Fruit fly (Drosophila melanogaster) whole organism, embryonic: ENCODE results near the gene CG31549.

Source experiments
- ATbp ChIP-seq: fragments of 200-800 bp; sonication (Bioruptor generic); optimal IDR thresholded peaks from 2 replicates; lab custom pipeline; 2017; ENCODE audit warnings: missing biosample characterization, mild to moderate bottlenecking, missing genetic modification characterization, missing genetic modification reagents
- Abd-B ChIP-seq: fragments of 200-800 bp; sonication (Bioruptor generic); optimal IDR thresholded peaks from 2 replicates; lab custom pipeline; 2018; ENCODE audit warnings: missing biosample characterization, mild to moderate bottlenecking, missing genetic modification characterization, moderate library complexity
- CG1024 ChIP-seq: fragments of 200-800 bp; sonication (Bioruptor generic); IDR thresholded peaks from 2 replicates; pipeline ENCODE4 v1.3.6; 2022; ENCODE audit warnings: missing biosample characterization, missing genetic modification characterization
- CG10274 ChIP-seq: fragments of 200-800 bp; sonication (Bioruptor generic); optimal IDR thresholded peaks from 3 replicates; lab custom pipeline; 2017; ENCODE audit warnings: missing biosample characterization, mild to moderate bottlenecking, missing genetic modification characterization
- CG10543 ChIP-seq: fragments of 200-800 bp; sonication (Bioruptor generic); optimal IDR thresholded peaks from 3 replicates; lab custom pipeline; 2017; ENCODE audit warnings: missing biosample characterization, mild to moderate bottlenecking, missing genetic modification characterization, moderate library complexity
- CG10565 ChIP-seq: fragments of 200-800 bp; sonication (Bioruptor generic); optimal IDR thresholded peaks from 3 replicates; lab custom pipeline; 2016; ENCODE audit warnings: missing biosample characterization, mild to moderate bottlenecking, missing genetic modification characterization
- CG11695 ChIP-seq: fragments of 200-800 bp; sonication (Bioruptor generic); IDR thresholded peaks from 3 replicates; pipeline ENCODE4 v1.3.6; 2022; ENCODE audit warnings: missing biosample characterization, missing genetic modification characterization
- CG12299 ChIP-seq: fragments of 200-800 bp; sonication (Bioruptor generic); optimal IDR thresholded peaks from 2 replicates; lab custom pipeline; 2018; ENCODE audit warnings: missing biosample characterization, mild to moderate bottlenecking, missing genetic modification characterization
- CG13894 ChIP-seq: fragments of 200-800 bp; sonication (Bioruptor generic); optimal IDR thresholded peaks from 3 replicates; lab custom pipeline; 2018; ENCODE audit warnings: missing biosample characterization, mild to moderate bottlenecking, missing genetic modification characterization, moderate library complexity
- CG14710 ChIP-seq: fragments of 200-800 bp; sonication (Bioruptor generic); optimal IDR thresholded peaks from 3 replicates; lab custom pipeline; 2019; ENCODE audit warnings: missing biosample characterization, mild to moderate bottlenecking, missing genetic modification characterization, moderate library complexity
- CG15514 ChIP-seq: fragments of 200-800 bp; sonication (Bioruptor generic); optimal IDR thresholded peaks from 3 replicates; lab custom pipeline; 2017; ENCODE audit warnings: missing biosample characterization, missing genetic modification characterization, mild to moderate bottlenecking, moderate library complexity, missing genetic modification reagents
- CG1603 ChIP-seq: fragments of 200-800 bp; sonication (Bioruptor generic); optimal IDR thresholded peaks from 2 replicates; lab custom pipeline; 2019; ENCODE audit warnings: missing biosample characterization, mild to moderate bottlenecking, missing genetic modification characterization, moderate library complexity
- CG17802 ChIP-seq: fragments of 200-800 bp; sonication (Bioruptor generic); optimal IDR thresholded peaks from 2 replicates; lab custom pipeline; 2018; ENCODE audit warnings: missing biosample characterization, mild to moderate bottlenecking, missing genetic modification characterization, moderate library complexity
- CG18619 ChIP-seq: fragments of 200-800 bp; sonication (Bioruptor generic); optimal IDR thresholded peaks from 3 replicates; lab custom pipeline; 2017; ENCODE audit warnings: missing biosample characterization, mild to moderate bottlenecking, missing genetic modification characterization
- CG2120 ChIP-seq: fragments of 200-800 bp; sonication (Bioruptor generic); optimal IDR thresholded peaks from 3 replicates; lab custom pipeline; 2016; ENCODE audit warnings: missing biosample characterization, missing genetic modification characterization
- CG2712 ChIP-seq: fragments of 200-800 bp; optimal IDR thresholded peaks from 3 replicates; lab custom pipeline; 2019; ENCODE audit warnings: missing biosample characterization, mild to moderate bottlenecking, missing genetic modification characterization, moderate library complexity
- CG30020 ChIP-seq: fragments of 200-800 bp; optimal IDR thresholded peaks from 2 replicates; lab custom pipeline; 2019; ENCODE audit warnings: missing biosample characterization, mild to moderate bottlenecking, missing genetic modification characterization, moderate library complexity
- CG3407 ChIP-seq: fragments of 200-800 bp; sonication (Bioruptor generic); optimal IDR thresholded peaks from 2 replicates; lab custom pipeline; 2018; ENCODE audit warnings: missing biosample characterization, mild to moderate bottlenecking, missing genetic modification characterization
- CG3726 ChIP-seq: fragments of 200-800 bp; sonication (Bioruptor generic); IDR thresholded peaks from 3 replicates; pipeline ENCODE4, ENCODE4 v1.3.6; 2022; ENCODE audit warnings: missing biosample characterization, missing genetic modification characterization
- CG7372 ChIP-seq: fragments of 200-800 bp; sonication (Bioruptor generic); IDR thresholded peaks from 2 replicates; pipeline ENCODE4 v1.3.6; 2022; ENCODE audit warnings: missing biosample characterization, missing genetic modification characterization
- CG9797 ChIP-seq: fragments of 200-800 bp; sonication (Bioruptor generic); optimal IDR thresholded peaks from 3 replicates; lab custom pipeline; 2018; ENCODE audit warnings: missing biosample characterization, mild to moderate bottlenecking, missing genetic modification characterization
- Camta ChIP-seq: fragments of 200-800 bp; sonication (Bioruptor generic); optimal IDR thresholded peaks from 2 replicates; lab custom pipeline; 2016; ENCODE audit warnings: missing biosample characterization, missing genetic modification characterization
- Chrac-16 ChIP-seq: fragments of 200-800 bp; sonication (Bioruptor generic); optimal IDR thresholded peaks from 3 replicates; lab custom pipeline; 2016; ENCODE audit warnings: missing biosample characterization, missing genetic modification characterization
- D19A ChIP-seq: fragments of 200-800 bp; optimal IDR thresholded peaks from 3 replicates; lab custom pipeline; 2019; ENCODE audit warnings: missing biosample characterization, mild to moderate bottlenecking, missing genetic modification characterization, moderate library complexity
- Deaf1 ChIP-seq: fragments of 200-800 bp; optimal IDR thresholded peaks from 3 replicates; lab custom pipeline; 2019; ENCODE audit warnings: missing biosample characterization, mild to moderate bottlenecking, missing genetic modification characterization, moderate library complexity
- Dll ChIP-seq: fragments of 200-800 bp; sonication (Bioruptor generic); IDR thresholded peaks from 4 replicates; pipeline ENCODE4 v1.3.6; 2022; ENCODE audit warnings: missing biosample characterization, missing genetic modification characterization; ENCODE audit not compliant: partially characterized antibody
- HHEX ChIP-seq: fragments of 200-800 bp; sonication (Bioruptor generic); optimal IDR thresholded peaks from 3 replicates; lab custom pipeline; 2017; ENCODE audit warnings: missing biosample characterization, mild to moderate bottlenecking, missing genetic modification characterization, missing genetic modification reagents
- HLHmδ ChIP-seq: fragments of 200-800 bp; sonication (Bioruptor generic); optimal IDR thresholded peaks from 2 replicates; lab custom pipeline; 2018; ENCODE audit warnings: missing biosample characterization, mild to moderate bottlenecking, missing genetic modification characterization, moderate library complexity
- Hr3 ChIP-seq: fragments of 200-800 bp; sonication (Bioruptor generic); optimal IDR thresholded peaks from 3 replicates; lab custom pipeline; 2016; ENCODE audit warnings: missing biosample characterization, missing genetic modification characterization
- Lhr ChIP-seq: fragments of 200-800 bp; sonication (Bioruptor generic); optimal IDR thresholded peaks from 3 replicates; lab custom pipeline; 2017; ENCODE audit warnings: mild to moderate bottlenecking, missing biosample characterization, missing genetic modification reagents, missing genetic modification characterization
- Meics ChIP-seq: fragments of 200-800 bp; sonication (Bioruptor generic); optimal IDR thresholded peaks from 2 replicates; lab custom pipeline; 2017; ENCODE audit warnings: missing biosample characterization, mild to moderate bottlenecking, missing genetic modification characterization
- Ptx1 ChIP-seq: fragments of 200-800 bp; sonication (Bioruptor generic); IDR thresholded peaks from 2 replicates; pipeline ENCODE4 v1.3.6; 2022; ENCODE audit warnings: missing biosample characterization, missing genetic modification characterization
- Scr ChIP-seq: fragments of 200-800 bp; sonication (Bioruptor generic); IDR thresholded peaks from 2 replicates; pipeline ENCODE4 v1.3.6; 2022; ENCODE audit warnings: missing biosample characterization, missing genetic modification characterization; ENCODE audit not compliant: partially characterized antibody
- YL-1 ChIP-seq: fragments of 200-800 bp; sonication (Bioruptor generic); optimal IDR thresholded peaks from 3 replicates; lab custom pipeline; 2017; ENCODE audit warnings: missing biosample characterization, mild to moderate bottlenecking, missing genetic modification characterization
- ab ChIP-seq: fragments of 200-800 bp; sonication (Bioruptor generic); optimal IDR thresholded peaks from 2 replicates; lab custom pipeline; 2016; ENCODE audit warnings: missing biosample characterization, missing genetic modification characterization
- az2 ChIP-seq: fragments of 200-800 bp; sonication (Bioruptor generic); optimal IDR thresholded peaks from 3 replicates; lab custom pipeline; 2016; ENCODE audit warnings: missing biosample characterization, missing genetic modification characterization
- bsh ChIP-seq, 2 experiments: fragments of 200-800 bp; sonication (Bioruptor generic); optimal IDR thresholded peaks; 2 replicates each; lab custom pipeline; 2017 to 2018; ENCODE audit warnings: mild to moderate bottlenecking in 2 of 2, missing biosample characterization in 2 of 2, missing genetic modification characterization in 2 of 2, moderate library complexity in 1 of 2
- croc ChIP-seq: fragments of 200-800 bp; sonication (Bioruptor generic); conservative IDR thresholded peaks from 3 replicates; pipeline ENCODE4 v1.3.6; 2022; ENCODE audit warnings: missing biosample characterization, missing genetic modification characterization
- ems ChIP-seq: fragments of 200-800 bp; sonication (Bioruptor generic); optimal IDR thresholded peaks from 3 replicates; lab custom pipeline; 2016; ENCODE audit warnings: missing biosample characterization, missing genetic modification characterization
- en ChIP-seq: fragments of 200-800 bp; sonication (Bioruptor generic); optimal IDR thresholded peaks from 2 replicates; lab custom pipeline; 2016; ENCODE audit warnings: missing biosample characterization, missing genetic modification characterization
- ewg ChIP-seq: fragments of 200-800 bp; sonication (Bioruptor generic); optimal IDR thresholded peaks from 3 replicates; lab custom pipeline; 2017; ENCODE audit warnings: mild to moderate bottlenecking, missing biosample characterization, missing genetic modification reagents, missing genetic modification characterization
- ftz-f1 ChIP-seq: fragments of 200-800 bp; sonication (Bioruptor generic); optimal IDR thresholded peaks from 2 replicates; lab custom pipeline; 2016; ENCODE audit warnings: missing biosample characterization, missing genetic modification characterization
- jigr1 ChIP-seq: fragments of 200-800 bp; sonication (Bioruptor generic); IDR thresholded peaks from 3 replicates; pipeline ENCODE4 v1.3.6; 2022; ENCODE audit warnings: missing biosample characterization, missing genetic modification characterization
- jumu ChIP-seq: fragments of 200-800 bp; sonication (Bioruptor generic); optimal IDR thresholded peaks from 3 replicates; lab custom pipeline; 2016; ENCODE audit warnings: missing biosample characterization, missing genetic modification characterization
- row ChIP-seq: fragments of 200-800 bp; sonication (Bioruptor generic); IDR thresholded peaks from 3 replicates; pipeline ENCODE4 v1.3.6; 2022; ENCODE audit warnings: missing biosample characterization, missing genetic modification characterization
- scrt ChIP-seq: fragments of 200-800 bp; sonication (Bioruptor generic); optimal IDR thresholded peaks from 2 replicates; lab custom pipeline; 2018; ENCODE audit warnings: missing biosample characterization, mild to moderate bottlenecking, missing genetic modification characterization, moderate library complexity
- trem ChIP-seq: fragments of 200-800 bp; optimal IDR thresholded peaks from 3 replicates; lab custom pipeline; 2019; ENCODE audit warnings: missing biosample characterization, mild to moderate bottlenecking, missing genetic modification characterization, moderate library complexity
- trh ChIP-seq: fragments of 200-800 bp; sonication (Bioruptor generic); optimal IDR thresholded peaks from 2 replicates; lab custom pipeline; 2016; ENCODE audit warnings: missing biosample characterization, missing genetic modification characterization
- wor ChIP-seq: fragments of 200-800 bp; sonication (Bioruptor generic); IDR thresholded peaks from 2 replicates; pipeline ENCODE4 v1.3.6; 2022; ENCODE audit warnings: missing biosample characterization, missing genetic modification characterization
- zen ChIP-seq: fragments of 200-800 bp; sonication (Bioruptor generic); optimal IDR thresholded peaks from 3 replicates; lab custom pipeline; 2018; ENCODE audit warnings: missing biosample characterization, mild to moderate bottlenecking, missing genetic modification characterization, moderate library complexity

Gene CG31549

DNA sequence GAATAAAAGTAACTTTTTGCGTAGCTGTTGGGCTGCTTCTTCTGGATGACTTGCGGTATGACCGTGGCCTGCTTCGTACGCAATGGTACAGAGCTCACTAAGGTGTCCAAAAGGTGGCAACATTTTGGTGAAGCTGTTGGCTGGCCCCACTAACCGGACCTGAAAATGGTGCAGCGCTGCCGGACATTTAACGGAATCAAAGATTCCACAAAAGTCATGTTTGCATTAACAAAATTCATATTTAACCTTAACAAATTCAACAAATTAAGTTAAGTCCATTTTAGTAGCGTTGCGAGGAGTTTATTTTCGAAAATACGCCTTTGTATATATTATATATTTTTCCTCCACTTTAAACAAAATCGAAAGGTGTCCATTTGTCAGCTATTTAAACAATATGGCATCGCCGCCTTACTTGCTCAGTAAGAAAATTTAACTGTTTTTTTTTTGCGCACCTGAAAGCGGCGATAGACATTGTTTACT is 30.9 kb upstream of the CG31549 start, which contains the start of the genes kra and SecS (continued):
- peak; percentile 43 for TF ChIP-seq CG12299 (tag; lab: Kevin White, UChicago)
- TF ChIP-seq ATbp, result peak; percentile 2
- no peak for TF ChIP-seq CG7372 (GFP tag; lab: Robert Waterston, UW)
- TF ChIP-seq ab (GFP tag; lab: Kevin White, UChicago), result no peak
- peak; percentile 3 for TF ChIP-seq HHEX (GFP tag; lab: Kevin White, UChicago)
- no peak for TF ChIP-seq Scr
- TF ChIP-seq CG13894 (tag; lab: Kevin White, UChicago), result peak; percentile 14
- peak; percentile 12 for TF ChIP-seq zen
- TF ChIP-seq CG10274 (GFP tag; lab: Kevin White, UChicago), result no peak
- TF ChIP-seq CG30020 (tag; lab: Kevin White, UChicago), result peak; percentile 60
- no peak for TF ChIP-seq CG1024 (GFP tag; lab: Robert Waterston, UW)
- peak; percentile 69 for TF ChIP-seq CG2712 (tag; lab: Kevin White, UChicago)
- no peak for TF ChIP-seq CG3407
- TF ChIP-seq bsh (GFP tag; optimal IDR thresholded peaks at IDR 0.05; lab: Kevin White, UChicago), result peak in 1 of 2 experiments; percentile 53
- TF ChIP-seq az2 (GFP tag; lab: Kevin White, UChicago), result peak; percentile 66
- TF ChIP-seq Meics (GFP tag; lab: Kevin White, UChicago), result peak; percentile 53
- peak; percentile 80 for TF ChIP-seq HLHmδ (GFP tag; lab: Kevin White, UChicago)
- TF ChIP-seq jigr1 (GFP tag; lab: Robert Waterston, UW), result no peak
- TF ChIP-seq trh (GFP tag; lab: Kevin White, UChicago), result peak; percentile 35
- peak; percentile 86 for TF ChIP-seq CG1603 (tag; lab: Kevin White, UChicago)
- peak; percentile 45 for TF ChIP-seq ems (GFP tag; lab: Kevin White, UChicago)
- peak; percentile 5 for TF ChIP-seq Camta (GFP tag; lab: Kevin White, UChicago)
- no peak for TF ChIP-seq CG10565 (GFP tag; lab: Kevin White, UChicago)
- TF ChIP-seq CG10543 (GFP tag; lab: Kevin White, UChicago), result no peak
- TF ChIP-seq Deaf1 (tag; lab: Kevin White, UChicago), result no peak
- peak; percentile 83 for TF ChIP-seq CG15514
- TF ChIP-seq en (GFP tag; lab: Kevin White, UChicago), result no peak
- TF ChIP-seq ftz-f1 (GFP tag; lab: Kevin White, UChicago), result peak; percentile 19
- no peak for TF ChIP-seq row (GFP tag; lab: Robert Waterston, UW)
- peak; percentile 67 for TF ChIP-seq ewg (GFP tag; lab: Kevin White, UChicago)
- TF ChIP-seq YL-1, result peak; percentile 77
- TF ChIP-seq Hr3, result peak; percentile 66
- no peak for TF ChIP-seq CG11695 (GFP tag; lab: Robert Waterston, UW)
- TF ChIP-seq Ptx1, result no peak
- TF ChIP-seq CG3726 (GFP tag; lab: Robert Waterston, UW), result no peak
- peak; percentile 30 for TF ChIP-seq D19A (tag; lab: Kevin White, UChicago)
- TF ChIP-seq wor, result no peak
- peak; percentile 69 for TF ChIP-seq Chrac-16 (GFP tag; lab: Kevin White, UChicago)
- no peak for TF ChIP-seq croc
- no peak for TF ChIP-seq CG17802
- peak; percentile 51 for TF ChIP-seq CG18619 (GFP tag; lab: Kevin White, UChicago)
- TF ChIP-seq CG14710 (tag; lab: Kevin White, UChicago), result peak; percentile 86
- peak; percentile 85 for TF ChIP-seq Lhr (GFP tag; lab: Kevin White, UChicago)
- TF ChIP-seq jumu (GFP tag; lab: Kevin White, UChicago), result peak; percentile 48
- TF ChIP-seq Dll, result no peak
- TF ChIP-seq CG2120 (GFP tag; lab: Kevin White, UChicago), result peak; percentile 76
- TF ChIP-seq scrt (GFP tag; lab: Kevin White, UChicago), result peak; percentile 46
- TF ChIP-seq trem (tag; lab: Kevin White, UChicago), result peak; percentile 85
- peak; percentile 97 for TF ChIP-seq CG9797 (GFP tag; lab: Kevin White, UChicago)
- no peak for TF ChIP-seq Abd-B (GFP tag; lab: Kevin White, UChicago)
